Fruit fly (Drosophila melanogaster): ENCODE results near the gene Tasp1.

dm6 chr3L:16045083-16045830 is 42.1 kb downstream of the Tasp1 start:
- no peak for TF ChIP-seq psq (optimal IDR thresholded peaks at IDR 0.05)
- TF ChIP-seq Dll (optimal IDR thresholded peaks at IDR 0.05) = no peak
- no peak for TF ChIP-seq CG8478 (optimal IDR thresholded peaks at IDR 0.05)
- TF ChIP-seq pan (optimal IDR thresholded peaks at IDR 0.05) = no peak
